Worm (Caenorhabditis elegans): ENCODE data around the gene C07E3.8.

C07E3.8 gene

DNA sequence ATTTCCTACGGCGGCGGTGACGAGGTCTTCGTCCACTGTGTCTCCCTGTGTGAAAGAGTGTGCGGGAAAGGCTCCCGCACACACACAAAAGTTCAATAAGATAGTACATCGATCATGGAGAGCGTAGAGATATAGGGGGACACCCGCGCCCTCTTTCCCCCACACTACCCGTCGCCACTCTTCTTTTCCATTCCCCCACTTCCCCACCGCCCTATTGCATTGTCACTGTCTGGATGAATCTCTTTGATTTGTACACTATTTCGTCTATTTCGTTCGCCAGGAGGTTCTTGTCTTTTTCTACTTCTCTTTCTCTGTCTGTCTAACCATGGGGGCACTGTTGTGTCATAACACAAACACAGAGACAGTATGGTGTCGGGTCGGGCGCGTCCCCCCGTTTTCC lies 30.2 kb downstream of the C07E3.8 start (continued):
- TF ChIP-seq aptf-3 (GFP tag; IDR thresholded peaks at IDR 0.05): no peak
- no peak for TF ChIP-seq snpc-1.1 (tag; optimal IDR thresholded peaks at IDR 0.05; ENCODE audit: insufficient read depth)
- TF ChIP-seq ztf-22 (GFP tag; optimal IDR thresholded peaks at IDR 0.05): no peak
- TF ChIP-seq him-1 (tag; optimal IDR thresholded peaks at IDR 0.05): no peak
- TF ChIP-seq unc-62 (GFP tag; optimal IDR thresholded peaks at IDR 0.05): no peak
- peak; percentile 65; the same call in 1 of the 2 replicates for TF ChIP-seq hmg-1.2 (GFP tag; IDR thresholded peaks at IDR 0.05)
- TF ChIP-seq F49E8.2 (tag; optimal IDR thresholded peaks at IDR 0.05; ENCODE audit: insufficient read depth): no peak
- TF ChIP-seq akir-1 (GFP tag; optimal IDR thresholded peaks at IDR 0.05): no peak
- TF ChIP-seq F57C9.4 (tag; optimal IDR thresholded peaks at IDR 0.05): no peak
- no peak for TF ChIP-seq athp-1 (tag; optimal IDR thresholded peaks at IDR 0.05)
- TF ChIP-seq ceh-100 (GFP tag; IDR thresholded peaks at IDR 0.05): no peak
- TF ChIP-seq nfya-2 (GFP tag; IDR thresholded peaks at IDR 0.05): no peak
- TF ChIP-seq F33H1.4 (GFP tag; IDR thresholded peaks at IDR 0.05): no peak
- no peak for TF ChIP-seq ets-4 (GFP tag; optimal IDR thresholded peaks at IDR 0.05)
- no peak for TF ChIP-seq somi-1 (GFP tag; optimal IDR thresholded peaks at IDR 0.05)
- TF ChIP-seq B0336.3 (GFP tag; IDR thresholded peaks at IDR 0.05): no peak; the same call in 1 of the 2 replicates
- no peak for TF ChIP-seq let-607 (tag; optimal IDR thresholded peaks at IDR 0.05)
- no peak for TF ChIP-seq hmg-20 (GFP tag; IDR thresholded peaks at IDR 0.05)
- TF ChIP-seq ceh-40 (GFP tag; IDR thresholded peaks at IDR 0.05): no peak
- TF ChIP-seq madf-10 (tag; optimal IDR thresholded peaks at IDR 0.05): no peak
- TF ChIP-seq lsl-1 (GFP tag; optimal IDR thresholded peaks at IDR 0.05): no peak
- no peak for TF ChIP-seq ztf-25 (GFP tag; IDR thresholded peaks at IDR 0.05)
- no peak for TF ChIP-seq F23B12.7 (tag; optimal IDR thresholded peaks at IDR 0.05; ENCODE audit: insufficient read depth)
- no peak for TF ChIP-seq C06A6.2 (GFP tag; conservative IDR thresholded peaks at IDR 0.05)
- TF ChIP-seq D2030.7 (GFP tag; IDR thresholded peaks at IDR 0.05): no peak
- no peak for TF ChIP-seq sea-2 (GFP tag; IDR thresholded peaks at IDR 0.05)
- no peak for TF ChIP-seq nhr-179 (tag; optimal IDR thresholded peaks at IDR 0.05)
- TF ChIP-seq C17E4.6 (GFP tag; IDR thresholded peaks at IDR 0.05): no peak
- no peak for TF ChIP-seq unc-130 (GFP tag; optimal IDR thresholded peaks at IDR 0.05)
- no peak for TF ChIP-seq mes-4 (tag; optimal IDR thresholded peaks at IDR 0.05)
- peak; percentile 6 for TF ChIP-seq tbp1 (GFP tag; optimal IDR thresholded peaks at IDR 0.05)
- TF ChIP-seq madf-6 (GFP tag; IDR thresholded peaks at IDR 0.05): no peak
- TF ChIP-seq bed-1 (GFP tag; IDR thresholded peaks at IDR 0.05): no peak
- peak; percentile 81 for TF ChIP-seq zfh-2 (GFP tag; conservative IDR thresholded peaks at IDR 0.05)
- TF ChIP-seq sdz-38 (tag; optimal IDR thresholded peaks at IDR 0.05): no peak
- no peak for TF ChIP-seq hlh-26 (GFP tag; conservative IDR thresholded peaks at IDR 0.05)
- TF ChIP-seq nfyb-1 (GFP tag; IDR thresholded peaks at IDR 0.05): no peak
- TF ChIP-seq repo-1 (tag; optimal IDR thresholded peaks at IDR 0.05): no peak
- TF ChIP-seq mxl-1 (tag; optimal IDR thresholded peaks at IDR 0.05): no peak
- TF ChIP-seq ceh-91 (GFP tag; IDR thresholded peaks at IDR 0.05): no peak
- peak; percentile 65; the same call in 1 of the 2 replicates for TF ChIP-seq egrh-3 (GFP tag; IDR thresholded peaks at IDR 0.05)
- TF ChIP-seq ZK185.1 (tag; optimal IDR thresholded peaks at IDR 0.05; ENCODE audit: poor library complexity, severe bottlenecking): peak; percentile 11
- peak; percentile 18 for TF ChIP-seq ceh-27 (GFP tag; optimal IDR thresholded peaks at IDR 0.05)
- TF ChIP-seq ccch-3 (GFP tag; optimal IDR thresholded peaks at IDR 0.05): no peak
- no peak for TF ChIP-seq rec-8 (tag; optimal IDR thresholded peaks at IDR 0.05)
- no peak for TF ChIP-seq madf-8 (GFP tag; conservative IDR thresholded peaks at IDR 0.05)
- no peak for TF ChIP-seq ztf-28 (GFP tag; IDR thresholded peaks at IDR 0.05)
- TF ChIP-seq die-1 (tag; optimal IDR thresholded peaks at IDR 0.05): no peak
- TF ChIP-seq snpc-3.4 (tag; optimal IDR thresholded peaks at IDR 0.05): no peak

Measured in whole organism, young adult.